Worm (Caenorhabditis elegans) whole organism, L4 larva: ENCODE measurements around the gene nsph-4.2.

Experiments used
- R02D3.7 ChIP-seq: fragments of 150-350 bp; sonication (generic microtip); optimal IDR thresholded peaks from 3 replicates; lab custom pipeline; 2014; ENCODE audit warnings: missing biosample characterization, missing genetic modification characterization
- T20F7.1 ChIP-seq: fragments of 200-800 bp; sonication (Bioruptor generic); optimal IDR thresholded peaks from 2 replicates; lab custom pipeline; 2018; ENCODE audit warnings: mild to moderate bottlenecking, missing genetic modification characterization, missing compliant biosample characterization
- T26A8.4 ChIP-seq: fragments of 200-800 bp; sonication (Bioruptor generic); IDR thresholded peaks from 2 replicates; pipeline ENCODE4 v1.3.6; 2022; ENCODE audit warnings: missing genetic modification characterization, missing compliant biosample characterization
- Y5F2A.4 ChIP-seq: fragments of 200-800 bp; sonication (Bioruptor generic); optimal IDR thresholded peaks from 2 replicates; lab custom pipeline; 2018; ENCODE audit warnings: mild to moderate bottlenecking, missing genetic modification characterization, missing compliant biosample characterization
- Y75B8A.6 ChIP-seq: fragments of 200-800 bp; sonication (Bioruptor generic); IDR thresholded peaks from 2 replicates; pipeline ENCODE4 v1.3.6; 2022; ENCODE audit warnings: missing genetic modification reagents, missing genetic modification characterization, missing compliant biosample characterization
- aha-1 ChIP-seq: fragments of 150-350 bp; peaks from one replicate; lab custom pipeline; 2014; ENCODE audit warnings: missing biosample characterization, missing genetic modification characterization
- attf-4 ChIP-seq: sonication (generic microtip); optimal IDR thresholded peaks from 3 replicates; lab custom pipeline; 2017; ENCODE audit warnings: missing biosample characterization, missing genetic modification characterization
- ceh-44 ChIP-seq: fragments of 200-800 bp; sonication (Bioruptor generic); IDR thresholded peaks from 2 replicates; pipeline ENCODE4 v1.3.6; 2022; ENCODE audit warnings: missing genetic modification reagents, missing genetic modification characterization, missing compliant biosample characterization
- ces-1 ChIP-seq: fragments of 150-350 bp; sonication (generic microtip); optimal IDR thresholded peaks from 4 replicates; lab custom pipeline; 2014; ENCODE audit warnings: missing biosample characterization, missing genetic modification reagents, missing genetic modification characterization
- daf-8 ChIP-seq: fragments of 200-800 bp; sonication (Bioruptor generic); IDR thresholded peaks from 2 replicates; pipeline ENCODE4 v1.3.6; 2022; ENCODE audit warnings: missing genetic modification characterization, missing compliant biosample characterization
- dmd-8 ChIP-seq: fragments of 200-800 bp; sonication (Bioruptor generic); IDR thresholded peaks from 2 replicates; pipeline ENCODE4 v1.3.6; 2022; ENCODE audit warnings: missing genetic modification characterization, missing compliant biosample characterization
- fos-1 ChIP-seq: fragments of 150-350 bp; optimal IDR thresholded peaks from 2 replicates; lab custom pipeline; 2014; ENCODE audit warnings: missing biosample characterization, missing genetic modification characterization
- hif-1 ChIP-seq, 2 experiments: sonication (generic microtip); optimal IDR thresholded peaks; 2 replicates each; lab custom pipeline; 2016 to 2017; ENCODE audit warnings: missing compliant biosample characterization in 2 of 2, missing genetic modification characterization in 2 of 2, missing genetic modification reagents in 2 of 2, missing genotype in 2 of 2, mild to moderate bottlenecking in 1 of 2
- hlh-11 ChIP-seq: fragments of 200-800 bp; sonication (Bioruptor generic); optimal IDR thresholded peaks from 2 replicates; lab custom pipeline; 2018; ENCODE audit warnings: mild to moderate bottlenecking, missing genetic modification characterization, missing compliant biosample characterization
- hlh-30 ChIP-seq: sonication (generic microtip); optimal IDR thresholded peaks from 2 replicates; lab custom pipeline; 2017; ENCODE audit warnings: antibody characterized with exemption, mild to moderate bottlenecking, missing genetic modification characterization, missing compliant biosample characterization; ENCODE audit not compliant: insufficient read depth
- hmg-1.1 ChIP-seq: fragments of 200-800 bp; sonication (Bioruptor generic); IDR thresholded peaks from 2 replicates; pipeline ENCODE4 v1.3.6; 2022; ENCODE audit warnings: missing genetic modification reagents, missing genetic modification characterization, missing compliant biosample characterization
- jun-1 ChIP-seq: fragments of 150-350 bp; optimal IDR thresholded peaks from 2 replicates; lab custom pipeline; 2014; ENCODE audit warnings: missing biosample characterization, missing genetic modification reagents, missing genetic modification characterization
- lim-7 ChIP-seq: fragments of 200-800 bp; sonication (Bioruptor generic); IDR thresholded peaks from 2 replicates; pipeline ENCODE4 v1.3.6; 2022; ENCODE audit warnings: missing genetic modification characterization, missing compliant biosample characterization
- lin-13 ChIP-seq: fragments of 150-350 bp; optimal IDR thresholded peaks from 2 replicates; lab custom pipeline; 2014; ENCODE audit warnings: missing biosample characterization, missing genetic modification reagents, missing genetic modification characterization
- lin-15B ChIP-seq: fragments of 150-350 bp; sonication (generic microtip); optimal IDR thresholded peaks from 3 replicates; lab custom pipeline; 2014; ENCODE audit warnings: missing biosample characterization, missing genetic modification characterization
- lin-38 ChIP-seq: fragments of 200-800 bp; sonication (Bioruptor generic); IDR thresholded peaks from 2 replicates; pipeline ENCODE4 v1.3.6; 2022; ENCODE audit warnings: missing genetic modification reagents, missing genetic modification characterization, missing compliant biosample characterization
- mdl-1 ChIP-seq, 2 experiments: fragments of 150-350 bp in 1 of 2; sonication (generic microtip) in 1 of 2; optimal IDR thresholded peaks; 2 replicates each; lab custom pipeline; 2014 to 2017; ENCODE audit warnings: missing biosample characterization in 2 of 2, missing genetic modification characterization in 2 of 2
- mdt-29 ChIP-seq: fragments of 200-800 bp; sonication (Bioruptor generic); IDR thresholded peaks from 2 replicates; pipeline ENCODE4 v1.3.6; 2022; ENCODE audit warnings: missing genetic modification reagents, missing genetic modification characterization, missing compliant biosample characterization
- mep-1 ChIP-seq: fragments of 150-350 bp; sonication (generic microtip); optimal IDR thresholded peaks from 3 replicates; lab custom pipeline; 2014; ENCODE audit warnings: missing biosample characterization, missing genetic modification characterization
- mes-2 ChIP-seq: sonication (generic microtip); optimal IDR thresholded peaks from 2 replicates; lab custom pipeline; 2016; ENCODE audit warnings: missing genotype, mild to moderate bottlenecking, missing genetic modification characterization, missing compliant biosample characterization; ENCODE audit not compliant: poor library complexity, severe bottlenecking
- mxl-2 ChIP-seq: fragments of 200-800 bp; sonication (Bioruptor generic); conservative IDR thresholded peaks from 2 replicates; pipeline ENCODE4 v1.3.6; 2022; ENCODE audit warnings: missing genetic modification reagents, missing genetic modification characterization, missing compliant biosample characterization
- mxl-3 ChIP-seq: fragments of 200-800 bp; sonication (Bioruptor generic); optimal IDR thresholded peaks from 2 replicates; lab custom pipeline; 2018; ENCODE audit warnings: mild to moderate bottlenecking, missing genetic modification characterization, missing compliant biosample characterization
- nhr-102 ChIP-seq: sonication (generic microtip); optimal IDR thresholded peaks from 2 replicates; lab custom pipeline; 2016; ENCODE audit warnings: mild to moderate bottlenecking, missing genetic modification characterization, moderate library complexity, missing compliant biosample characterization
- nhr-11 ChIP-seq: fragments of 150-350 bp; optimal IDR thresholded peaks from 2 replicates; lab custom pipeline; 2014; ENCODE audit warnings: missing biosample characterization, missing genetic modification characterization
- nhr-111 ChIP-seq: fragments of 200-800 bp; sonication (Bioruptor generic); optimal IDR thresholded peaks from 2 replicates; lab custom pipeline; 2018; ENCODE audit warnings: mild to moderate bottlenecking, missing genetic modification characterization, missing compliant biosample characterization
- nhr-237 ChIP-seq: sonication (generic microtip); optimal IDR thresholded peaks from 2 replicates; lab custom pipeline; 2017; ENCODE audit warnings: missing biosample characterization, missing genetic modification characterization
- nhr-25 ChIP-seq: sonication (generic microtip); optimal IDR thresholded peaks from 2 replicates; lab custom pipeline; 2017; ENCODE audit warnings: missing genetic modification characterization, mild to moderate bottlenecking, missing compliant biosample characterization, antibody characterized with exemption, moderate library complexity, borderline replicate concordance; ENCODE audit not compliant: insufficient read depth
- nhr-76 ChIP-seq: fragments of 150-350 bp; optimal IDR thresholded peaks from 2 replicates; lab custom pipeline; 2014; ENCODE audit warnings: missing biosample characterization, missing genetic modification characterization
- nhr-77 ChIP-seq: fragments of 150-350 bp; optimal IDR thresholded peaks from 2 replicates; lab custom pipeline; 2014; ENCODE audit warnings: missing biosample characterization, missing genetic modification characterization
- pha-4 ChIP-seq, 2 experiments: fragments of 150-350 bp in 1 of 2; fragments of 200-800 bp in 1 of 2; sonication (Bioruptor generic) in 1 of 2; IDR thresholded peaks in 1 of 2; optimal IDR thresholded peaks in 1 of 2; 2 replicates each; pipeline versions ENCODE4 v1.3.6 to Lab custom; 2014 to 2022; ENCODE audit warnings: missing genetic modification characterization in 2 of 2, missing genetic modification reagents in 2 of 2, missing biosample characterization in 1 of 2, missing compliant biosample characterization in 1 of 2
- pqm-1 ChIP-seq: sonication (generic microtip); optimal IDR thresholded peaks from 2 replicates; lab custom pipeline; 2017; ENCODE audit warnings: missing biosample characterization, missing genetic modification characterization
- rbr-2 ChIP-seq: sonication (generic microtip); optimal IDR thresholded peaks from 2 replicates; lab custom pipeline; 2016; ENCODE audit warnings: missing genotype, missing genetic modification characterization, missing compliant biosample characterization
- skn-1 ChIP-seq: fragments of 150-350 bp; optimal IDR thresholded peaks from 2 replicates; lab custom pipeline; 2014; ENCODE audit warnings: missing biosample characterization, missing genetic modification characterization
- spr-3 ChIP-seq: fragments of 200-800 bp; sonication (Bioruptor generic); optimal IDR thresholded peaks from 2 replicates; lab custom pipeline; 2018; ENCODE audit warnings: mild to moderate bottlenecking, missing genetic modification characterization, missing compliant biosample characterization
- unc-62 ChIP-seq, 3 experiments: fragments of 150-350 bp in 1 of 3; sonication (generic microtip); optimal IDR thresholded peaks in 2 of 3; peaks in 1 of 3; 1 replicate in 1 of 3; 2 replicates in 2 of 3; lab custom pipeline; 2014 to 2017; ENCODE audit warnings: missing biosample characterization in 3 of 3, missing genetic modification characterization in 3 of 3, missing genetic modification reagents in 3 of 3, missing genotype in 1 of 3
- vab-7 ChIP-seq: fragments of 200-800 bp; sonication (Bioruptor generic); IDR thresholded peaks from 2 replicates; pipeline ENCODE4 v1.3.6; 2022; ENCODE audit warnings: missing genetic modification reagents, missing genetic modification characterization, missing compliant biosample characterization
- zip-2 ChIP-seq: fragments of 150-350 bp; optimal IDR thresholded peaks from 2 replicates; lab custom pipeline; 2014; ENCODE audit warnings: missing biosample characterization, missing genetic modification characterization
- ztf-11 ChIP-seq: fragments of 150-350 bp; optimal IDR thresholded peaks from 2 replicates; lab custom pipeline; 2014; ENCODE audit warnings: missing biosample characterization, missing genetic modification characterization

Gene nsph-4.2

ce11 chrIV:5209390-5209789 is 9.2 kb upstream of the nsph-4.2 start, which contains the start of the genes Y59E9AL.36 and nbet-1 (continued):
- TF ChIP-seq aha-1, result no peak
- no peak for TF ChIP-seq Y75B8A.6 (GFP tag; lab: Robert Waterston, UW)
- TF ChIP-seq zip-2 (tag; lab: Kevin White, UChicago), result no peak
- peak; percentile 5 for TF ChIP-seq nhr-102 (tag; lab: Kevin White, UChicago)
- TF ChIP-seq daf-8 (GFP tag; lab: Robert Waterston, UW), result no peak
- no peak for TF ChIP-seq attf-4 (tag; lab: Kevin White, UChicago)
- peak; percentile 66 for TF ChIP-seq hlh-30 (tag; lab: Kevin White, UChicago)
- TF ChIP-seq skn-1 (tag; lab: Kevin White, UChicago), result no peak
- peak; percentile 27 for TF ChIP-seq nhr-25 (tag; lab: Kevin White, UChicago)
- peak; percentile 69 for TF ChIP-seq rbr-2
- TF ChIP-seq R02D3.7 (tag; lab: Kevin White, UChicago), result peak; percentile 94
- peak in 1 of 2 experiments; percentile 29 for TF ChIP-seq hif-1 (tag; optimal IDR thresholded peaks at IDR 0.05; lab: Kevin White, UChicago)
- TF ChIP-seq lin-38, result peak; percentile 95
- TF ChIP-seq pha-4 (GFP tag; IDR thresholded peaks at IDR 0.05; lab: Robert Waterston, UW), result peak; percentile 27; the same call in 1 of the 2 replicates
- peak; percentile 7 for TF ChIP-seq pha-4 (tag; optimal IDR thresholded peaks at IDR 0.05; lab: Kevin White, UChicago)
- no peak for TF ChIP-seq Y5F2A.4 (GFP tag; lab: Kevin White, UChicago)
- peak; percentile 66; the same call in 1 of the 2 replicates for TF ChIP-seq hmg-1.1 (GFP tag; lab: Robert Waterston, UW)
- TF ChIP-seq nhr-237 (tag; lab: Kevin White, UChicago), result no peak
- TF ChIP-seq ceh-44, result no peak
- peak; percentile 84 for TF ChIP-seq lin-13 (GFP tag; lab: Kevin White, UChicago)
- peak; percentile 86 for TF ChIP-seq mes-2 (tag; lab: Kevin White, UChicago)
- peak; percentile 61; the same call in 1 of the 2 replicates for TF ChIP-seq T26A8.4 (GFP tag; lab: Robert Waterston, UW)
- peak; percentile 15 for TF ChIP-seq ces-1 (GFP tag; lab: Kevin White, UChicago)
- no peak for TF ChIP-seq ztf-11 (tag; lab: Kevin White, UChicago)
- peak; percentile 45 for TF ChIP-seq T20F7.1 (GFP tag; lab: Kevin White, UChicago)
- no peak for TF ChIP-seq lim-7 (GFP tag; lab: Robert Waterston, UW)
- TF ChIP-seq nhr-77 (tag; lab: Kevin White, UChicago), result peak; percentile 70
- no peak for TF ChIP-seq jun-1 (tag; lab: Kevin White, UChicago)
- TF ChIP-seq fos-1, result no peak
- TF ChIP-seq spr-3 (GFP tag; lab: Kevin White, UChicago), result no peak
- TF ChIP-seq nhr-76, result no peak
- peak; percentile 94 for TF ChIP-seq nhr-11
- peak in 1 of 2 experiments; percentile 57 for TF ChIP-seq unc-62 (GFP tag; optimal IDR thresholded peaks at IDR 0.05 in 1 of 2; lab: Kevin White, UChicago)
- TF ChIP-seq unc-62 (tag; optimal IDR thresholded peaks at IDR 0.05; lab: Kevin White, UChicago), result no peak
- no peak for TF ChIP-seq dmd-8
- TF ChIP-seq hlh-11 (tag; lab: Kevin White, UChicago), result no peak
- no peak for TF ChIP-seq mdt-29
- no peak for TF ChIP-seq vab-7 (GFP tag; lab: Robert Waterston, UW)
- TF ChIP-seq mxl-3 (GFP tag; lab: Kevin White, UChicago), result peak; percentile 77
- TF ChIP-seq mdl-1 (tag; optimal IDR thresholded peaks at IDR 0.05; lab: Kevin White, UChicago), result peak in 1 of 2 experiments; percentile 49
- no peak for TF ChIP-seq nhr-111 (GFP tag; lab: Kevin White, UChicago)
- TF ChIP-seq mxl-2 (GFP tag; lab: Robert Waterston, UW), result no peak
- peak; percentile 84 for TF ChIP-seq lin-15B (tag; lab: Kevin White, UChicago)
- peak; percentile 76 for TF ChIP-seq mep-1
- TF ChIP-seq pqm-1 (tag; lab: Kevin White, UChicago), result peak; percentile 5
